Worm (Caenorhabditis elegans) whole organism, L4/young adult: ENCODE data around the gene R03G8.1.

Experiments used
- W03F9.2 ChIP-seq: fragments of 150-350 bp; optimal IDR thresholded peaks from 2 replicates; lab custom pipeline; 2014; ENCODE audit warnings: missing biosample characterization, missing genetic modification characterization
- dao-5 ChIP-seq: sonication (generic microtip); optimal IDR thresholded peaks from 2 replicates; lab custom pipeline; 2016; ENCODE audit warnings: missing genotype, missing genetic modification characterization, moderate library complexity, missing compliant biosample characterization
- him-1 ChIP-seq: sonication (generic microtip); optimal IDR thresholded peaks from 2 replicates; lab custom pipeline; 2016; ENCODE audit warnings: missing genotype, missing genetic modification reagents, missing genetic modification characterization, missing compliant biosample characterization

The R03G8.1 gene

ce11 chrX:13084273-13084672 is at the start of gene R03G8.1:
R03G8.1 (plus strand) TSS chrX:13084573.
- no peak for TF ChIP-seq W03F9.2
- TF ChIP-seq him-1 (tag; lab: Kevin White, UChicago) = no peak
- no peak for TF ChIP-seq dao-5 (tag; lab: Kevin White, UChicago)

ce11 chrX:13038791-13039190 is 45.6 kb upstream of the R03G8.1 start:
- TF ChIP-seq him-1 (tag; lab: Kevin White, UChicago) = no peak
- TF ChIP-seq dao-5 (tag; lab: Kevin White, UChicago) = peak; percentile 17
- TF ChIP-seq W03F9.2 = peak; percentile 19

- TF ChIP-seq dao-5 (tag; lab: Kevin White, UChicago) (no peak), W03F9.2 (no peak), him-1 (tag; lab: Kevin White, UChicago) (no peak)
Measured at ce11 chrX:13041830-13042229, 42.5 kb upstream of the R03G8.1 start.

ce11 chrX:13046324-13046723 is 38.0 kb upstream of the R03G8.1 start:
- TF ChIP-seq dao-5 (tag; lab: Kevin White, UChicago) = peak; percentile 77
- TF ChIP-seq him-1 (tag; lab: Kevin White, UChicago) = peak; percentile 87
- peak; percentile 62 for TF ChIP-seq W03F9.2

ce11 chrX:13048258-13048657 is 36.1 kb upstream of the R03G8.1 start, which contains the start of gene C53C7.3:
C53C7.3 (plus strand) TSS chrX:13048558.
- TF ChIP-seq dao-5 (tag; lab: Kevin White, UChicago) (no peak), W03F9.2 (no peak), him-1 (tag; lab: Kevin White, UChicago) (no peak)

- no peak for TF ChIP-seq W03F9.2
- no peak for TF ChIP-seq him-1 (tag; lab: Kevin White, UChicago)
- TF ChIP-seq dao-5 (tag; lab: Kevin White, UChicago) = no peak
Measured at ce11 chrX:13051405-13051804, 33.0 kb upstream of the R03G8.1 start, which contains the start of gene K03A11.1. K03A11.1 (plus strand) TSS chrX:13051705.

- TF ChIP-seq him-1 (tag; lab: Kevin White, UChicago) = no peak
- no peak for TF ChIP-seq dao-5 (tag; lab: Kevin White, UChicago)
- TF ChIP-seq W03F9.2 = no peak
Measured at ce11 chrX:13055560-13055959, 28.8 kb upstream of the R03G8.1 start, which contains the start of gene K03A11.6. K03A11.6 (plus strand) TSS chrX:13055860.

- TF ChIP-seq him-1 (tag; lab: Kevin White, UChicago) = no peak
- no peak for TF ChIP-seq W03F9.2
- no peak for TF ChIP-seq dao-5 (tag; lab: Kevin White, UChicago)
Measured at ce11 chrX:13059984-13060383, 24.4 kb upstream of the R03G8.1 start.

ce11 chrX:13061366-13061765 is 23.0 kb upstream of the R03G8.1 start:
- TF ChIP-seq dao-5 (tag; lab: Kevin White, UChicago) (no peak), W03F9.2 (no peak), him-1 (tag; lab: Kevin White, UChicago) (no peak)

- TF ChIP-seq him-1 (tag; lab: Kevin White, UChicago) = no peak
- no peak for TF ChIP-seq dao-5 (tag; lab: Kevin White, UChicago)
- TF ChIP-seq W03F9.2 = no peak
Measured at ce11 chrX:13062934-13063585, 21.3 kb upstream of the R03G8.1 start, which contains the start of gene K03A11.5. K03A11.5 (plus strand) TSS chrX:13063535.

ce11 chrX:13071120-13071519 is 13.3 kb upstream of the R03G8.1 start, which contains the start of gene cpx-2:
cpx-2 (minus strand) TSS chrX:13071220.
- no peak for TF ChIP-seq dao-5 (tag; lab: Kevin White, UChicago)
- TF ChIP-seq him-1 (tag; lab: Kevin White, UChicago) = no peak
- no peak for TF ChIP-seq W03F9.2

ce11 chrX:13074373-13074772 is 10.0 kb upstream of the R03G8.1 start, which contains the start of gene ceh-28:
ceh-28 (plus strand) TSS chrX:13074673.
- no peak for TF ChIP-seq W03F9.2
- no peak for TF ChIP-seq dao-5 (tag; lab: Kevin White, UChicago)
- no peak for TF ChIP-seq him-1 (tag; lab: Kevin White, UChicago)

- no peak for TF ChIP-seq W03F9.2
- TF ChIP-seq him-1 (tag; lab: Kevin White, UChicago) = no peak
Measured at ce11 chrX:13077872-13078271, 6.5 kb upstream of the R03G8.1 start, which contains the start of gene K03A11.4. K03A11.4 (plus strand) TSS chrX:13078172.

- TF ChIP-seq him-1 (tag; lab: Kevin White, UChicago) (no peak), dao-5 (tag; lab: Kevin White, UChicago) (no peak), W03F9.2 (no peak)
Measured at ce11 chrX:13082326-13082725, 2.0 kb upstream of the R03G8.1 start, which contains the start of gene str-10. str-10 (plus strand) TSS chrX:13082626.
